Worm (Caenorhabditis elegans) whole organism, young adult: ENCODE measurements around the gene srw-84.

ENCODE experiments used
- B0019.2 ChIP-seq: fragments of 200-800 bp; sonication (Bioruptor generic); conservative IDR thresholded peaks from 2 replicates; pipeline ENCODE4 v1.3.6; 2022; ENCODE audit warnings: missing genetic modification reagents, missing genetic modification characterization, missing compliant biosample characterization
- C17E4.6 ChIP-seq: fragments of 200-800 bp; sonication (Bioruptor generic); IDR thresholded peaks from 2 replicates; pipeline ENCODE4 v1.3.6; 2022; ENCODE audit warnings: missing genetic modification reagents, missing genetic modification characterization, missing compliant biosample characterization
- T07F8.4 ChIP-seq: sonication (generic microtip); optimal IDR thresholded peaks from 2 replicates; lab custom pipeline; 2016; ENCODE audit warnings: mild to moderate bottlenecking, missing genetic modification characterization, moderate library complexity, missing compliant biosample characterization
- Y53G8AR.9 ChIP-seq: fragments of 200-800 bp; sonication (Bioruptor generic); conservative IDR thresholded peaks from 2 replicates; pipeline ENCODE4 v1.3.6; 2022; ENCODE audit warnings: missing genetic modification reagents, missing genetic modification characterization, missing compliant biosample characterization
- Y95B8A.8 ChIP-seq: fragments of 200-800 bp; sonication (Bioruptor generic); IDR thresholded peaks from 2 replicates; pipeline ENCODE4 v1.3.6; 2022; ENCODE audit warnings: missing genetic modification reagents, missing genetic modification characterization, missing compliant biosample characterization
- athp-1 ChIP-seq: sonication (generic microtip); optimal IDR thresholded peaks from 2 replicates; lab custom pipeline; 2017; ENCODE audit warnings: mild to moderate bottlenecking, missing genetic modification characterization, missing compliant biosample characterization
- attf-3 ChIP-seq: fragments of 200-800 bp; sonication (Bioruptor generic); conservative IDR thresholded peaks from 2 replicates; pipeline ENCODE4 v1.3.6; 2022; ENCODE audit warnings: missing genetic modification reagents, missing genetic modification characterization, missing compliant biosample characterization
- attf-5 ChIP-seq: fragments of 200-800 bp; sonication (Bioruptor generic); optimal IDR thresholded peaks from 2 replicates; lab custom pipeline; 2018; ENCODE audit warnings: mild to moderate bottlenecking, missing genetic modification characterization, missing compliant biosample characterization
- bed-2 ChIP-seq: fragments of 200-800 bp; sonication (Bioruptor generic); IDR thresholded peaks from 2 replicates; pipeline ENCODE4 v1.3.6; 2022; ENCODE audit warnings: missing genetic modification reagents, missing genetic modification characterization, missing compliant biosample characterization
- cebp-1 ChIP-seq, 2 experiments: fragments of 200-800 bp in 1 of 2; sonication (Bioruptor generic) in 1 of 2; sonication (generic microtip) in 1 of 2; IDR thresholded peaks in 1 of 2; optimal IDR thresholded peaks in 1 of 2; 2 replicates each; pipeline versions ENCODE4 v1.3.6 to Lab custom; 2017 to 2022; ENCODE audit warnings: missing compliant biosample characterization in 2 of 2, missing genetic modification characterization in 2 of 2, mild to moderate bottlenecking in 1 of 2, missing genetic modification reagents in 1 of 2, moderate library complexity in 1 of 2
- ceh-58 ChIP-seq: fragments of 200-800 bp; sonication (Bioruptor generic); IDR thresholded peaks from 2 replicates; pipeline ENCODE4 v1.3.6; 2022; ENCODE audit warnings: missing genetic modification characterization, missing compliant biosample characterization
- chd-7 ChIP-seq: sonication (generic microtip); optimal IDR thresholded peaks from 2 replicates; lab custom pipeline; 2016; ENCODE audit warnings: mild to moderate bottlenecking, missing genetic modification characterization, moderate library complexity, missing compliant biosample characterization
- dox-1 ChIP-seq: fragments of 200-800 bp; sonication (Bioruptor generic); IDR thresholded peaks from 2 replicates; pipeline ENCODE4 v1.3.6; 2022; ENCODE audit warnings: missing genetic modification reagents, missing genetic modification characterization, missing compliant biosample characterization
- egrh-3 ChIP-seq: fragments of 200-800 bp; sonication (Bioruptor generic); IDR thresholded peaks from 2 replicates; pipeline ENCODE4 v1.3.6; 2022; ENCODE audit warnings: missing genetic modification reagents, missing genetic modification characterization, missing compliant biosample characterization
- ekl-4 ChIP-seq: fragments of 200-800 bp; sonication (Bioruptor generic); IDR thresholded peaks from 2 replicates; pipeline ENCODE4 v1.3.6; 2022; ENCODE audit warnings: missing genetic modification reagents, missing genetic modification characterization, missing compliant biosample characterization
- fkh-3 ChIP-seq: sonication (generic microtip); optimal IDR thresholded peaks from 2 replicates; lab custom pipeline; 2016; ENCODE audit warnings: mild to moderate bottlenecking, missing genetic modification characterization, missing compliant biosample characterization
- hlh-12 ChIP-seq: sonication (generic microtip); optimal IDR thresholded peaks from 2 replicates; lab custom pipeline; 2016; ENCODE audit warnings: missing genetic modification characterization, missing compliant biosample characterization
- hlh-26 ChIP-seq: fragments of 200-800 bp; sonication (Bioruptor generic); conservative IDR thresholded peaks from 2 replicates; pipeline ENCODE4 v1.3.6; 2022; ENCODE audit warnings: missing genetic modification reagents, missing genetic modification characterization, missing compliant biosample characterization
- hmg-1.2 ChIP-seq: fragments of 200-800 bp; sonication (Bioruptor generic); IDR thresholded peaks from 2 replicates; pipeline ENCODE4 v1.3.6; 2022; ENCODE audit warnings: missing genetic modification reagents, missing genetic modification characterization, missing compliant biosample characterization
- let-607 ChIP-seq, 2 experiments: fragments of 200-800 bp in 1 of 2; sonication (Bioruptor generic) in 1 of 2; sonication (generic microtip) in 1 of 2; optimal IDR thresholded peaks; 2 replicates each; lab custom pipeline; 2016 to 2018; ENCODE audit warnings: mild to moderate bottlenecking in 2 of 2, missing compliant biosample characterization in 2 of 2, missing genetic modification characterization in 2 of 2, moderate library complexity in 2 of 2, missing genotype in 1 of 2
- lir-1 ChIP-seq: fragments of 200-800 bp; sonication (Bioruptor generic); conservative IDR thresholded peaks from 2 replicates; pipeline ENCODE4 v1.3.6; 2022; ENCODE audit warnings: missing genetic modification reagents, missing genetic modification characterization, missing compliant biosample characterization
- lsy-27 ChIP-seq: sonication (generic microtip); optimal IDR thresholded peaks from 2 replicates; lab custom pipeline; 2017; ENCODE audit warnings: missing genetic modification characterization, mild to moderate bottlenecking, missing compliant biosample characterization, antibody characterized with exemption, missing genotype, borderline replicate concordance; ENCODE audit not compliant: insufficient read depth
- madf-10 ChIP-seq: sonication (generic microtip); optimal IDR thresholded peaks from 2 replicates; lab custom pipeline; 2016; ENCODE audit warnings: mild to moderate bottlenecking, missing genetic modification characterization, missing compliant biosample characterization
- pbrm-1 ChIP-seq: fragments of 200-800 bp; sonication (Bioruptor generic); IDR thresholded peaks from 2 replicates; pipeline ENCODE4 v1.3.6; 2022; ENCODE audit warnings: missing genetic modification reagents, missing genetic modification characterization, missing compliant biosample characterization
- pha-4 ChIP-seq: fragments of 150-350 bp; sonication (generic microtip); optimal IDR thresholded peaks from 2 replicates; lab custom pipeline; 2014; ENCODE audit warnings: missing biosample characterization, missing genetic modification reagents, missing genetic modification characterization
- rpc-1 ChIP-seq, 2 experiments: fragments of 150-350 bp in 1 of 2; sonication (generic microtip) in 1 of 2; optimal IDR thresholded peaks; 2 replicates each; lab custom pipeline; 2014 to 2018; ENCODE audit warnings: missing biosample characterization in 1 of 2, missing genetic modification characterization in 1 of 2, missing genetic modification reagents in 1 of 2, missing genotype in 1 of 2
- sea-2 ChIP-seq: fragments of 200-800 bp; sonication (Bioruptor generic); IDR thresholded peaks from 2 replicates; pipeline ENCODE4 v1.3.6; 2022; ENCODE audit warnings: missing genetic modification characterization, missing compliant biosample characterization
- snpc-3.4 ChIP-seq: sonication (generic microtip); optimal IDR thresholded peaks from 2 replicates; lab custom pipeline; 2017; ENCODE audit warnings: missing genetic modification characterization, mild to moderate bottlenecking, missing compliant biosample characterization, antibody characterized with exemption, moderate library complexity, missing genotype, missing genetic modification reagents
- snpc-4 ChIP-seq, 5 experiments: fragments of 150-350 bp in 1 of 5; sonication (generic microtip) in 4 of 5; optimal IDR thresholded peaks; 2 replicates each; lab custom pipeline; 2014 to 2018; ENCODE audit warnings: missing genetic modification characterization in 5 of 5, missing biosample characterization in 3 of 5, antibody characterized with exemption in 2 of 5, mild to moderate bottlenecking in 2 of 5, missing compliant biosample characterization in 2 of 5, missing genotype in 2 of 5, moderate library complexity in 2 of 5, missing genetic modification reagents in 1 of 5
- xnd-1 ChIP-seq: sonication (generic microtip); optimal IDR thresholded peaks from 2 replicates; lab custom pipeline; 2016; ENCODE audit warnings: missing genotype, missing genetic modification reagents, missing genetic modification characterization, missing compliant biosample characterization
- zim-3 ChIP-seq: sonication (generic microtip); optimal IDR thresholded peaks from 2 replicates; lab custom pipeline; 2017; ENCODE audit warnings: mild to moderate bottlenecking, missing genetic modification characterization, moderate library complexity, missing compliant biosample characterization

srw-84 gene

ce11 chrV:19430351-19430913 lies 49.4 kb downstream of the srw-84 start (continued):
- TF ChIP-seq snpc-4 (GFP tag; optimal IDR thresholded peaks at IDR 0.05; lab: Kevin White, UChicago) (no peak), snpc-4 (tag; optimal IDR thresholded peaks at IDR 0.05; lab: Kevin White, UChicago) (no peak), pha-4 (tag; lab: Kevin White, UChicago) (no peak), fkh-3 (tag; lab: Kevin White, UChicago) (peak; percentile 24), athp-1 (tag; lab: Kevin White, UChicago) (peak; percentile 67), dox-1 (0 out of 2 replicates have a peak, but pooled peaks have one; percentile 39), T07F8.4 (tag; lab: Kevin White, UChicago) (no peak), zim-3 (peak; percentile 52), egrh-3 (GFP tag; lab: Robert Waterston, UW) (no peak; the same call in 1 of the 2 replicates), Y53G8AR.9 (GFP tag; lab: Robert Waterston, UW) (no peak), bed-2 (0 out of 2 replicates have a peak, but pooled peaks have one; percentile 10), C17E4.6 (GFP tag; lab: Robert Waterston, UW) (0 out of 2 replicates have a peak, but pooled peaks have one; percentile 10), lsy-27 (no peak), chd-7 (tag; lab: Kevin White, UChicago) (peak; percentile 49)

- TF ChIP-seq attf-3 (GFP tag; lab: Robert Waterston, UW) (no peak), pbrm-1 (GFP tag; lab: Robert Waterston, UW) (no peak), rpc-1 (optimal IDR thresholded peaks at IDR 0.05; lab: Kevin White, UChicago) (no peak), rpc-1 (tag; optimal IDR thresholded peaks at IDR 0.05; lab: Kevin White, UChicago) (peak; percentile 16)
- TF ChIP-seq, all 124 proteins: peak for 1
Observed at ce11 chrV:19431036-19431435, 50.0 kb downstream of the srw-84 start, which contains the start of gene srw-85. Gene srw-85 (minus strand): TSS chrV:19431136.

ce11 chrV:19432030-19432429 lies 51.0 kb downstream of the srw-84 start:
- peak; percentile 53; the same call in 1 of the 2 replicates for TF ChIP-seq cebp-1 (GFP tag; IDR thresholded peaks at IDR 0.05; lab: Robert Waterston, UW)
- peak; percentile 57 for TF ChIP-seq cebp-1 (tag; optimal IDR thresholded peaks at IDR 0.05; lab: Kevin White, UChicago)
- no peak for TF ChIP-seq B0019.2 (GFP tag; lab: Robert Waterston, UW)
- no peak for TF ChIP-seq hlh-12 (tag; lab: Kevin White, UChicago)
- TF ChIP-seq hmg-1.2 = no peak
- TF ChIP-seq lir-1 = no peak

ce11 chrV:19432972-19433371 lies 51.9 kb downstream of the srw-84 start, which contains the start of gene C25F9.11:
Gene C25F9.11 (minus strand): TSS chrV:19433072.
- TF ChIP-seq ceh-58 (GFP tag; lab: Robert Waterston, UW) (no peak), xnd-1 (no peak), attf-5 (GFP tag; lab: Kevin White, UChicago) (no peak), sea-2 (GFP tag; lab: Robert Waterston, UW) (no peak), snpc-3.4 (no peak)
- TF ChIP-seq, all 124 proteins: peak for 0

ce11 chrV:19433806-19434437 lies 52.9 kb downstream of the srw-84 start, which contains the start of gene C25F9.16:
Gene C25F9.16 (plus strand): TSS chrV:19434387.
- TF ChIP-seq madf-10 (tag; lab: Kevin White, UChicago) = no peak
- no peak for TF ChIP-seq let-607 (tag; optimal IDR thresholded peaks at IDR 0.05; lab: Kevin White, UChicago)
- TF ChIP-seq cebp-1 (GFP tag; IDR thresholded peaks at IDR 0.05; lab: Robert Waterston, UW) = peak; percentile 61; the same call in 1 of the 2 replicates
- TF ChIP-seq cebp-1 (tag; optimal IDR thresholded peaks at IDR 0.05; lab: Kevin White, UChicago) = peak; percentile 72
- no peak for TF ChIP-seq pha-4 (tag; lab: Kevin White, UChicago)
- no peak for TF ChIP-seq ekl-4 (GFP tag; lab: Robert Waterston, UW)
- no peak for TF ChIP-seq hlh-26
- TF ChIP-seq Y95B8A.8 (GFP tag; lab: Robert Waterston, UW) = no peak
